Worm (Caenorhabditis elegans): Measurements from ENCODE around the gene Y53G8AR.5.

The Y53G8AR.5 gene

DNA sequence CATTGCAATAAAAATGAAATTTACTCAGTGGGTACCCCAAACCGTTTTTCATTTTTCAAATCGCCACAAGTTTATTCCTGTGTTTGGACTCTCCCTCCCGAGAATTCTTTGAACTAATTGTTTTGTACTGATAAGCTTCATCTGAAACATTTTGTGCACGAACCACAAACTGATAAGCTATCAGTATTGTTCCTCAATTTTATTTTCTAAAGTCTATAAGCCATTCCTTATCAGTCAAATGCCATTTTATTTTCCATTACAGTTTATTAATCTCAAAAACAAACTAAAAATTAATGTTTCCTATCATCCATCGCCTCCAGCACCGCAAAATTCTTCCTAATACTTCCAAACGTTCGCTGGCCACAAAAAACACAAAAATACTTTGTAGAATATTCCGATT, 43.5 kb upstream of the Y53G8AR.5 start:
- TF ChIP-seq zip-2 (tag; optimal IDR thresholded peaks at IDR 0.05): no peak
- no peak for TF ChIP-seq lin-15B (tag; optimal IDR thresholded peaks at IDR 0.05)
- no peak for TF ChIP-seq snpc-4 (tag; optimal IDR thresholded peaks at IDR 0.05)
- peak; percentile 99 for TF ChIP-seq pqm-1 (tag; optimal IDR thresholded peaks at IDR 0.05)
- TF ChIP-seq nhr-28 (tag; optimal IDR thresholded peaks at IDR 0.05): peak; percentile 98
- TF ChIP-seq ctbp-1 (GFP tag; IDR thresholded peaks at IDR 0.05): no peak
- TF ChIP-seq ces-1 (GFP tag; optimal IDR thresholded peaks at IDR 0.05): no peak
- TF ChIP-seq ZK337.2 (GFP tag; IDR thresholded peaks at IDR 0.05): no peak
- TF ChIP-seq R02D3.7 (tag; optimal IDR thresholded peaks at IDR 0.05): no peak
- TF ChIP-seq gei-8 (GFP tag; optimal IDR thresholded peaks at IDR 0.05): no peak
- peak; percentile 84 for TF ChIP-seq nhr-77 (tag; optimal IDR thresholded peaks at IDR 0.05)
- no peak for TF ChIP-seq daf-16 (GFP tag; optimal IDR thresholded peaks at IDR 0.05)
- TF ChIP-seq daf-16 (tag; optimal IDR thresholded peaks at IDR 0.05): peak; percentile 92
- no peak for TF ChIP-seq zfp-3 (GFP tag; conservative IDR thresholded peaks at IDR 0.05)
- TF ChIP-seq lin-13 (GFP tag; optimal IDR thresholded peaks at IDR 0.05): no peak
- no peak for TF ChIP-seq ztf-7 (tag; optimal IDR thresholded peaks at IDR 0.05)
- TF ChIP-seq lir-3 (tag; optimal IDR thresholded peaks at IDR 0.05): no peak
- TF ChIP-seq dmd-6 (GFP tag; IDR thresholded peaks at IDR 0.05): peak; percentile 87
- TF ChIP-seq ceh-62 (tag; optimal IDR thresholded peaks at IDR 0.05): no peak
- TF ChIP-seq T20F7.1 (GFP tag; optimal IDR thresholded peaks at IDR 0.05): no peak
- TF ChIP-seq spr-1 (tag; optimal IDR thresholded peaks at IDR 0.05): no peak
- no peak for TF ChIP-seq zfp-2 (tag; optimal IDR thresholded peaks at IDR 0.05)
- no peak for TF ChIP-seq madf-9 (GFP tag; conservative IDR thresholded peaks at IDR 0.05)
- no peak for TF ChIP-seq attf-4 (tag; optimal IDR thresholded peaks at IDR 0.05)
- no peak for TF ChIP-seq F10B5.3 (tag; optimal IDR thresholded peaks at IDR 0.05)
- TF ChIP-seq zip-11 (GFP tag; IDR thresholded peaks at IDR 0.05): no peak
- peak; percentile 77 for TF ChIP-seq hlh-11 (tag; optimal IDR thresholded peaks at IDR 0.05)
- TF ChIP-seq mxl-2 (GFP tag; conservative IDR thresholded peaks at IDR 0.05): no peak
- TF ChIP-seq fkh-10 (GFP tag; optimal IDR thresholded peaks at IDR 0.05): no peak
- no peak for TF ChIP-seq nhr-11 (tag; optimal IDR thresholded peaks at IDR 0.05)
- TF ChIP-seq lsy-2 (tag; optimal IDR thresholded peaks at IDR 0.05): no peak
- peak; percentile 82 for TF ChIP-seq dve-1 (tag; optimal IDR thresholded peaks at IDR 0.05; ENCODE audit: insufficient read depth)
- TF ChIP-seq aha-1 (tag): no peak
- TF ChIP-seq dpl-1 (GFP tag; optimal IDR thresholded peaks at IDR 0.05): no peak
- TF ChIP-seq nhr-25 (tag; optimal IDR thresholded peaks at IDR 0.05; ENCODE audit: borderline replicate concordance, insufficient read depth): no peak
- TF ChIP-seq ceh-32 (tag; optimal IDR thresholded peaks at IDR 0.05; ENCODE audit: poor library complexity): no peak
- no peak for TF ChIP-seq mes-2 (tag; optimal IDR thresholded peaks at IDR 0.05; ENCODE audit: poor library complexity, severe bottlenecking)
- no peak for TF ChIP-seq ceh-44 (GFP tag; IDR thresholded peaks at IDR 0.05)
- no peak for TF ChIP-seq ceh-28 (tag; optimal IDR thresholded peaks at IDR 0.05)
- no peak for TF ChIP-seq aly-2 (tag; optimal IDR thresholded peaks at IDR 0.05)
- peak; percentile 7 for TF ChIP-seq mxl-3 (GFP tag; optimal IDR thresholded peaks at IDR 0.05)
- TF ChIP-seq hif-1 (tag; optimal IDR thresholded peaks at IDR 0.05): no peak
- peak; percentile 76 for TF ChIP-seq lin-1 (GFP tag; IDR thresholded peaks at IDR 0.05)
- no peak for TF ChIP-seq nhr-42 (GFP tag; IDR thresholded peaks at IDR 0.05)
- TF ChIP-seq hlh-30 (tag; optimal IDR thresholded peaks at IDR 0.05; ENCODE audit: insufficient read depth): no peak
- no peak for TF ChIP-seq daf-8 (GFP tag; IDR thresholded peaks at IDR 0.05)
- TF ChIP-seq nhr-6 (tag; optimal IDR thresholded peaks at IDR 0.05): no peak
- TF ChIP-seq D1046.2 (GFP tag; IDR thresholded peaks at IDR 0.05): no peak
- TF ChIP-seq Y105C5A.15 (GFP tag; IDR thresholded peaks at IDR 0.05): no peak
- no peak for TF ChIP-seq mep-1 (tag; optimal IDR thresholded peaks at IDR 0.05)
- no peak for TF ChIP-seq ZK546.5 (tag; optimal IDR thresholded peaks at IDR 0.05)
- TF ChIP-seq rbr-2 (tag; optimal IDR thresholded peaks at IDR 0.05): no peak
- TF ChIP-seq jun-1 (tag; optimal IDR thresholded peaks at IDR 0.05): no peak

All from whole organism, L4 larva.